Fruit fly (Drosophila melanogaster) S2 (cell line): ENCODE measurements around the gene Cp36.

Source experiments
- CG8478 ChIP-seq: fragments of >200 bp; optimal IDR thresholded peaks from 2 replicates; lab custom pipeline; 2018
- CTCF ChIP-seq, 2 experiments: fragments of >200 bp; optimal IDR thresholded peaks; 2 replicates each; lab custom pipeline; 2018

- no peak for TF ChIP-seq CG8478 (lab: Kevin White, UChicago)
- peak; percentile 31 to 46 for TF ChIP-seq CTCF (optimal IDR thresholded peaks at IDR 0.05; lab: Kevin White, UChicago)
These were observed 38.3 kb downstream of the Cp36 start, which contains the start of gene Nrg for dm6 chrX:8517121-8518024.
